Worm (Caenorhabditis elegans) whole organism, L1 larva: ENCODE data around the gene cpna-1.
A peak's percentile ranks its signal among the peaks of the same experiment; 100 is the strongest.

Experiments
- C04F5.9 ChIP-seq: sonication (generic microtip); optimal IDR thresholded peaks from 2 replicates; lab custom pipeline; 2016; ENCODE audit warnings: missing genetic modification characterization, missing compliant biosample characterization
- C16A3.4 ChIP-seq: fragments of 150-350 bp; optimal IDR thresholded peaks from 2 replicates; lab custom pipeline; 2014; ENCODE audit warnings: missing biosample characterization, missing genetic modification characterization
- C34B4.2 ChIP-seq: sonication (generic microtip); optimal IDR thresholded peaks from 2 replicates; lab custom pipeline; 2017; ENCODE audit warnings: mild to moderate bottlenecking, missing genetic modification characterization, missing compliant biosample characterization
- Y116A8C.19 ChIP-seq: sonication (generic microtip); optimal IDR thresholded peaks from 2 replicates; lab custom pipeline; 2016; ENCODE audit warnings: missing compliant biosample characterization, missing genetic modification characterization, borderline replicate concordance
- alr-1 ChIP-seq: fragments of 200-800 bp; sonication (Bioruptor generic); optimal IDR thresholded peaks from 2 replicates; lab custom pipeline; 2018; ENCODE audit warnings: borderline replicate concordance, mild to moderate bottlenecking, missing genetic modification characterization, missing compliant biosample characterization
- ceh-63 ChIP-seq: fragments of 200-800 bp; sonication (Bioruptor generic); optimal IDR thresholded peaks from 2 replicates; lab custom pipeline; 2018; ENCODE audit warnings: mild to moderate bottlenecking, missing genetic modification characterization, missing compliant biosample characterization
- ceh-8 ChIP-seq: fragments of 200-800 bp; sonication (Bioruptor generic); optimal IDR thresholded peaks from 2 replicates; lab custom pipeline; 2018; ENCODE audit warnings: mild to moderate bottlenecking, missing genetic modification characterization, moderate library complexity, missing compliant biosample characterization
- ces-1 ChIP-seq: fragments of 150-350 bp; optimal IDR thresholded peaks from 2 replicates; lab custom pipeline; 2014; ENCODE audit warnings: missing biosample characterization, missing genetic modification reagents, missing genetic modification characterization
- efl-1 ChIP-seq, 4 experiments: fragments of 150-350 bp; optimal IDR thresholded peaks in 3 of 4; peaks in 1 of 4; 1 replicate in 1 of 4; 2 replicates in 3 of 4; lab custom pipeline; 2014; ENCODE audit warnings: missing biosample characterization in 2 of 4, missing genetic modification characterization in 2 of 4, missing genetic modification reagents in 2 of 4
- egl-13 ChIP-seq: sonication (generic microtip); optimal IDR thresholded peaks from 2 replicates; lab custom pipeline; 2016; ENCODE audit warnings: missing genotype, missing genetic modification reagents, missing genetic modification characterization, missing compliant biosample characterization
- ets-5 ChIP-seq: fragments of 200-800 bp; sonication (Bioruptor generic); IDR thresholded peaks from 2 replicates; pipeline ENCODE4 v1.3.6; 2022; ENCODE audit warnings: missing genetic modification characterization, missing compliant biosample characterization
- fkh-10 ChIP-seq: sonication (generic microtip); optimal IDR thresholded peaks from 2 replicates; lab custom pipeline; 2017; ENCODE audit warnings: missing biosample characterization, missing genetic modification reagents, missing genetic modification characterization
- fkh-4 ChIP-seq: sonication (generic microtip); optimal IDR thresholded peaks from 2 replicates; lab custom pipeline; 2016; ENCODE audit warnings: missing compliant biosample characterization, missing genetic modification characterization, borderline replicate concordance
- hpl-2 ChIP-seq: fragments of 150-350 bp; optimal IDR thresholded peaks from 2 replicates; lab custom pipeline; 2014; ENCODE audit warnings: missing biosample characterization, missing genetic modification reagents, missing genetic modification characterization
- isw-1 ChIP-seq: fragments of 200-800 bp; sonication (Bioruptor generic); IDR thresholded peaks from 2 replicates; pipeline ENCODE4 v1.3.6; 2022; ENCODE audit warnings: missing genetic modification characterization, missing compliant biosample characterization
- lin-15B ChIP-seq: fragments of 150-350 bp; sonication (generic microtip); optimal IDR thresholded peaks from 3 replicates; lab custom pipeline; 2014; ENCODE audit warnings: missing biosample characterization, missing genetic modification characterization
- mep-1 ChIP-seq: fragments of 150-350 bp; optimal IDR thresholded peaks from 2 replicates; lab custom pipeline; 2014; ENCODE audit warnings: missing biosample characterization, missing genetic modification characterization
- nhr-12 ChIP-seq: sonication (generic microtip); optimal IDR thresholded peaks from 2 replicates; lab custom pipeline; 2017; ENCODE audit warnings: missing biosample characterization, missing genetic modification characterization
- nhr-47 ChIP-seq: sonication (generic microtip); optimal IDR thresholded peaks from 2 replicates; lab custom pipeline; 2016; ENCODE audit warnings: mild to moderate bottlenecking, missing genetic modification characterization, moderate library complexity, missing compliant biosample characterization
- nhr-71 ChIP-seq: sonication (generic microtip); optimal IDR thresholded peaks from 2 replicates; lab custom pipeline; 2016; ENCODE audit warnings: mild to moderate bottlenecking, missing genetic modification characterization, moderate library complexity, missing compliant biosample characterization
- nhr-77 ChIP-seq: fragments of 150-350 bp; optimal IDR thresholded peaks from 2 replicates; lab custom pipeline; 2014; ENCODE audit warnings: missing biosample characterization, missing genetic modification characterization
- nhr-85 ChIP-seq: sonication (generic microtip); peaks from one replicate; lab custom pipeline; 2016; ENCODE audit warnings: missing genetic modification characterization, inconsistent platforms, missing compliant biosample characterization
- nhr-90 ChIP-seq: sonication (generic microtip); optimal IDR thresholded peaks from 2 replicates; lab custom pipeline; 2016; ENCODE audit warnings: mild to moderate bottlenecking, missing genetic modification characterization, missing compliant biosample characterization; ENCODE audit not compliant: poor library complexity
- pqm-1 ChIP-seq: sonication (generic microtip); optimal IDR thresholded peaks from 3 replicates; lab custom pipeline; 2017; ENCODE audit warnings: missing biosample characterization, missing genetic modification characterization
- sox-4 ChIP-seq: sonication (generic microtip); optimal IDR thresholded peaks from 2 replicates; lab custom pipeline; 2016; ENCODE audit warnings: missing genetic modification characterization, missing compliant biosample characterization
- tbx-2 ChIP-seq: sonication (generic microtip); optimal IDR thresholded peaks from 2 replicates; lab custom pipeline; 2016; ENCODE audit warnings: missing genetic modification characterization, missing compliant biosample characterization
- tlp-1 ChIP-seq: fragments of 150-350 bp; optimal IDR thresholded peaks from 2 replicates; lab custom pipeline; 2014; ENCODE audit warnings: missing biosample characterization, missing genetic modification characterization
- unc-130 ChIP-seq: fragments of 150-350 bp; optimal IDR thresholded peaks from 2 replicates; lab custom pipeline; 2017; ENCODE audit warnings: missing biosample characterization, missing genetic modification characterization, inconsistent platforms
- unc-98 ChIP-seq: fragments of 200-800 bp; sonication (Bioruptor generic); IDR thresholded peaks from 2 replicates; pipeline ENCODE4 v1.3.6; 2022; ENCODE audit warnings: missing genetic modification characterization, missing compliant biosample characterization
- zag-1 ChIP-seq: fragments of 150-350 bp; optimal IDR thresholded peaks from 2 replicates; lab custom pipeline; 2014; ENCODE audit warnings: missing biosample characterization, missing genetic modification characterization

Gene cpna-1

DNA sequence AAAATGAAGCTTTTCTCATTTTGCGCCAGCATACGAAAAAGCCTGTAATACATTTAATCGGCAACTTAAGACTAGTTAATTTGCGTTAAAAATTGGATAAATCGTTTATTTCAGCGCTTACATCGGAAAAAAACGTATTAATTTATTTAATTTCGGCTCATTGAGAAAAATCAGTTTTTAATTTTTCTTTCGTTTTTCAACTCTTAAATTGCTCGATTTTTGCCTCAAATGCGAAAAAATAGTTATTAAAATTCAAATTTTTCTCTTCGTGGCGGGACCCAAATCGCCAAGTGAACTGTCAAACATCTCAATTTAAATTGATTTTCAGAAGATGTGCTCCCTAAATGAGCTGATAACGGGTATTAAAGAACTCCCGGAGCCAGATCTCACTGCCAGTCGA, 36.5 kb downstream of the cpna-1 start, which contains the start of gene C16A11.5:
Gene C16A11.5 (plus strand): TSS at position 323 of the 400 bp plus-strand sequence.
- no peak for TF ChIP-seq ceh-63
- TF ChIP-seq efl-1 (optimal IDR thresholded peaks at IDR 0.05; lab: Kevin White, UChicago), result no peak
- TF ChIP-seq efl-1 (GFP tag; optimal IDR thresholded peaks at IDR 0.05 in 1 of 2; lab: Kevin White, UChicago), result peak in 1 of 2 experiments; percentile 75

DNA sequence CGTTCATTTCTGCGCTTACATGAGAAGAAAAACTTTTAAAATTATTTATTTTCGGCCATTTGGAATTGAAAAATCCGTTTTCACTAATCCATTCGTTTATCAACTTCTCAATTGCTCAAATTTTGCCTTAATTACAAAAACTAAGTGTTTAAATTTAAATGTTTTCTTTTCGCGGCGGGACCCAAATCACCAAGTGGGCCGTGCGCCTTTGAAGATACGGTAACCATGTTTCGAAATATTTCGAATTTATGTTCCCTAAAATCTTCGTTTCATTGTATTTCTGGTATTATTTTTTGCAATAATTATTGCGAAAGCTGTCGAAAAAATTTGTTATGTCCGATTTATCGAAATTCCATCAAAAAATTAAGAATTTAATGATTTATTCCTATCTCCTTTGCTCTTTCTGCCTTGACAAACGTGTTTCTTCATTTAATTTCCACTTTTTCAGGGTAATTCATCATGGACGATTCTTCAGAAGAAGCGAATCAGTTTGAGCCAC, 40.2 kb downstream of the cpna-1 start, which contains the start of gene C16A11.4:
Gene C16A11.4 (plus strand): TSS at position 449 of the 499 bp plus-strand sequence.
- TF ChIP-seq nhr-71 (tag; lab: Kevin White, UChicago) (no peak), nhr-77 (no peak), pqm-1 (tag; lab: Kevin White, UChicago) (no peak), ets-5 (GFP tag; lab: Robert Waterston, UW) (no peak), C34B4.2 (tag; lab: Kevin White, UChicago) (no peak), unc-98 (GFP tag; lab: Robert Waterston, UW) (no peak), sox-4 (no peak), isw-1 (GFP tag; lab: Robert Waterston, UW) (no peak), egl-13 (tag; lab: Kevin White, UChicago) (no peak), fkh-4 (tag; lab: Kevin White, UChicago) (no peak), lin-15B (tag; lab: Kevin White, UChicago) (no peak), nhr-12 (tag; lab: Kevin White, UChicago) (no peak), unc-130 (tag; lab: Kevin White, UChicago) (no peak), fkh-10 (GFP tag; lab: Kevin White, UChicago) (no peak), C04F5.9 (tag; lab: Kevin White, UChicago) (no peak), nhr-85 (tag; lab: Kevin White, UChicago) (no peak), ceh-8 (GFP tag; lab: Kevin White, UChicago) (no peak)

DNA sequence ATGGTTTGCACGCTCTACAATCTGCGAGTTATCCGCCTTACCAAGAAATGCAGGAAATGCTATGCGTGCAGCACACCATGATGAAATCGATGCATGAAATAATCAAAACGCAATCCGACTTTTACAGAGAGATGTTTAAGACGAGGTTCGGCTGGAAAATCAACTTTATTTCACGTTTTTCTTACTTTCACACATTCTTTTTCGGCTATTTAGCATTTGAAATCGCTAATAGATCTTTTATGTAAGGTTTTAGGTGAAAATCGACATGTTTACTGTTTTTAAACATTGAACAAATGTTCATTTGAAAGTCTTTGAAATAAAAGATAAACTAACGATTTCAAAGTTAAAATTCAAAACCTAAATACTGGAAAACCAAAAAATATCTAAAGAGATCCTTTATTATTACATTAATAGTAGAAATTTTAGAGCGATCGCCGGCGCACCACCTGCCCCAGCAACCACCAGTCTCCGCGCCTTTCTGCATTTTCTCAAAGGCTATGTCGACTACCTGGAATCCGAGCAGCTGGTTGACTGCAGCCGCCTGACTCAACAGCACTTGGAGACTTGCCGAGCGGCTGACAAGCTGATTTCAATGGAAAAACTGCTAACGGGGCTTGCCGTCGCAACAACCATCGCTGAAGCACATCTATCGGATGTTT, 41.8 kb downstream of the cpna-1 start:
- no peak for TF ChIP-seq efl-1 (optimal IDR thresholded peaks at IDR 0.05; lab: Kevin White, UChicago)
- TF ChIP-seq efl-1 (GFP tag; optimal IDR thresholded peaks at IDR 0.05 in 1 of 2; lab: Kevin White, UChicago), result peak in 1 of 2 experiments; percentile 72
- TF ChIP-seq hpl-2 (GFP tag; lab: Kevin White, UChicago), result no peak
- TF ChIP-seq zag-1 (tag; lab: Kevin White, UChicago), result no peak
- no peak for TF ChIP-seq alr-1 (tag; lab: Kevin White, UChicago)
- no peak for TF ChIP-seq C04F5.9 (tag; lab: Kevin White, UChicago)
- no peak for TF ChIP-seq pqm-1 (tag; lab: Kevin White, UChicago)
- no peak for TF ChIP-seq ces-1 (GFP tag; lab: Kevin White, UChicago)
- TF ChIP-seq, all 84 proteins: peak for 1

DNA sequence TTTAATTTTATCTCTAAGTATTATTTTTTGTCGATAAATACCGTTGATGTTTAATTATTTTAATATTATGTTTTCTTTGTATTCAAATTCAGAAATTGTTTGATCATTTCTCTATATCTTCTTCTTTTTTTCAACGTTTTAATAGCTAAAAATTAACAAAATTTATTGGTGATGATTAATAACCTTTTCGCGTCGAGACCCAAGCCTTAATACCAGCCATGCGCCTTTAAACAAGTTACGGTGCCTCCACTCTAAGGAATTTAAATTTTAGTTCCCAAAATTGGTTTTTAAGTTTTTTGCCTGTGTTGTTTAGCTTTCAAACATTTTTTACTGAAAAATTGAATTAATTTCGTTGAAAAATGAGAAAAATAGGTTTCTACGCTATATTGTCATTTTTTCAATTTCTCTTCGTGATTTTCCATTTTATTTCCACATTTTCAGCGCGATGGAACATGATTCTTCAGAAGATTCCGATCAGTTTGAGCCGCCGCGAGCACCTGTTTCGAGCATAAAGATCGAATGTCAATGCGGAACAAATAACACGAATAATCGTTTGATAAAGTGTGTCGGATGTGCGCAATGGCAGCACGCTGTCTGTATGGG, 42.7 kb downstream of the cpna-1 start, which contains the start of gene C16A11.3:
Gene C16A11.3 (plus strand): TSS at position 440 of the 603 bp plus-strand sequence.
- TF ChIP-seq Y116A8C.19 (tag; lab: Kevin White, UChicago) (no peak), mep-1 (tag; lab: Kevin White, UChicago) (no peak), tlp-1 (tag; lab: Kevin White, UChicago) (no peak), nhr-90 (no peak), nhr-47 (tag; lab: Kevin White, UChicago) (no peak), sox-4 (no peak), isw-1 (GFP tag; lab: Robert Waterston, UW) (no peak), C16A3.4 (no peak), nhr-85 (tag; lab: Kevin White, UChicago) (no peak), tbx-2 (tag; lab: Kevin White, UChicago) (no peak)
